Fruit fly (Drosophila melanogaster): ENCODE data around the gene per.

per gene

dm6 chrX:2647472-2647883, 37.9 kb upstream of the per start (continued):
- TF ChIP-seq salr (GFP tag; optimal IDR thresholded peaks at IDR 0.05) (peak; percentile 66 to 86), svp (GFP tag) (peak; percentile 93), fkh (GFP tag; optimal IDR thresholded peaks at IDR 0.05) (no peak), CG9139 (GFP tag; optimal IDR thresholded peaks at IDR 0.05) (peak; percentile 76), eg (GFP tag; IDR thresholded peaks at IDR 0.05) (peak; percentile 89), pdm3 (GFP tag; optimal IDR thresholded peaks at IDR 0.05) (peak; percentile 92), Eip78C (GFP tag) (peak; percentile 97), cyc (GFP tag; optimal IDR thresholded peaks at IDR 0.05) (peak; percentile 89), CG7368 (GFP tag; optimal IDR thresholded peaks at IDR 0.05) (peak; percentile 91), Smox (GFP tag; optimal IDR thresholded peaks at IDR 0.05) (peak; percentile 86), CG10669 (GFP tag; optimal IDR thresholded peaks at IDR 0.05) (peak; percentile 92), CG3032 (tag; optimal IDR thresholded peaks at IDR 0.05) (peak; percentile 91), Hr38 (GFP tag; optimal IDR thresholded peaks at IDR 0.05) (no peak), CG8319 (GFP tag; optimal IDR thresholded peaks at IDR 0.05) (peak; percentile 87), CG11294 (GFP tag; IDR thresholded peaks at IDR 0.05) (peak; percentile 80), Blimp-1 (GFP tag; optimal IDR thresholded peaks at IDR 0.05) (peak; percentile 68), Sox102F (GFP tag; optimal IDR thresholded peaks at IDR 0.05) (peak; percentile 89), dsx (GFP tag; optimal IDR thresholded peaks at IDR 0.05; ENCODE audit: poor library complexity, severe bottlenecking) (peak; percentile 83), vri (GFP tag; optimal IDR thresholded peaks at IDR 0.05) (peak; percentile 82), CG8632 (GFP tag; optimal IDR thresholded peaks at IDR 0.05) (peak; percentile 85), acj6 (GFP tag; optimal IDR thresholded peaks at IDR 0.05) (peak; percentile 89), Eip75B (GFP tag; optimal IDR thresholded peaks at IDR 0.05) (peak; percentile 92), CG32006 (GFP tag; optimal IDR thresholded peaks at IDR 0.05) (peak; percentile 88), Ets21C (GFP tag; optimal IDR thresholded peaks at IDR 0.05) (peak; percentile 82), CG11902 (GFP tag; optimal IDR thresholded peaks at IDR 0.05) (peak; percentile 76), CG34406 (GFP tag; optimal IDR thresholded peaks at IDR 0.05) (peak; percentile 84), CG6854 (GFP tag; optimal IDR thresholded peaks at IDR 0.05) (peak; percentile 85), topi (GFP tag; optimal IDR thresholded peaks at IDR 0.05) (peak; percentile 92)

DNA sequence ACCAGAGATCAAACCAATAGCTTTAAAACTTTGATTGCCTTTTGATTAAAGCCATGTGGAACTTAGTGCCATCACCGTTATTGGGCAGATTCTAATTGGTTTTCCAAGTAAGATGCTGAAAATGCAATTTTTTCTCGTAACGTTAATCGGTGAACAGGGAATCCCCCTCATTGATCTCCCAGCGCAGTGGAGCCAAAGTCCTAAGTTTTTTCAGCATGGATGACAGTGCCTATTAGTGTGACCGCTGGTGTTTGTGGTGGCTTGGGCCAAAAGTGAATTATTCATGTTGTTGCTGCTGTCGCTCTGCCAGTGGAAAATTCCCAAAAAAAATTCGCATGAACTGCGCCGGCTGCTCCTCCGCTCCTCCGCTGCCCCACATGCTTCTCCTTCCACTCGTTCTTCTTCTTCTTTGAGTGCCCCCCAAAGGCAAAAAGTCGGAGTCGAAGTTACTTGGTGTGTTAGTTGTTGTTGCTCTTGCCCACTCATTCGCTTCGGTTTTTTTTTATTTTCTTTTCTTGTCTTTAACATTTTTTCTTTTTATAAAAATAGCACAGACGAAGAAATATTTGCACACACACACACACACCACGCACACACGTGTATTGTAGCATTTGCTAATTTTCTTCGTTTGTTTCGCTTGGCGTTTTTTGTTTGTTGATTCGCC, 37.3 kb upstream of the per start:
- TF ChIP-seq CG32006 (GFP tag; optimal IDR thresholded peaks at IDR 0.05): peak; percentile 62
- peak; percentile 72 for TF ChIP-seq CG31627 (GFP tag; optimal IDR thresholded peaks at IDR 0.05)
- TF ChIP-seq CG8319 (GFP tag; optimal IDR thresholded peaks at IDR 0.05): peak; percentile 34
- TF ChIP-seq Gug (GFP tag; IDR thresholded peaks at IDR 0.05): peak; percentile 73
- peak; percentile 45 for TF ChIP-seq Sox15 (GFP tag; optimal IDR thresholded peaks at IDR 0.05)
- TF ChIP-seq eg (GFP tag; IDR thresholded peaks at IDR 0.05): peak; percentile 34
- peak; percentile 26 for TF ChIP-seq Eip75B (GFP tag; optimal IDR thresholded peaks at IDR 0.05)
- TF ChIP-seq Sox102F (GFP tag; optimal IDR thresholded peaks at IDR 0.05): peak; percentile 49
- peak; percentile 83 for TF ChIP-seq CG15336 (GFP tag; IDR thresholded peaks at IDR 0.05)
- peak; percentile 71 for TF ChIP-seq Met (GFP tag; optimal IDR thresholded peaks at IDR 0.05)
- TF ChIP-seq CG1621 (tag; optimal IDR thresholded peaks at IDR 0.05): peak; percentile 44
- peak; percentile 73 for TF ChIP-seq Eip78C (GFP tag)
- TF ChIP-seq CG10631 (GFP tag; optimal IDR thresholded peaks at IDR 0.05): peak; percentile 21
- peak; percentile 24 for TF ChIP-seq Blimp-1 (GFP tag; optimal IDR thresholded peaks at IDR 0.05)
- TF ChIP-seq Sox14 (GFP tag; optimal IDR thresholded peaks at IDR 0.05): peak; percentile 50
- no peak for TF ChIP-seq CG9139 (GFP tag; optimal IDR thresholded peaks at IDR 0.05)
- TF ChIP-seq Hr39 (GFP tag; optimal IDR thresholded peaks at IDR 0.05): peak; percentile 81
- TF ChIP-seq dsx (GFP tag; optimal IDR thresholded peaks at IDR 0.05; ENCODE audit: poor library complexity, severe bottlenecking): no peak
- peak; percentile 57 for TF ChIP-seq pdm3 (GFP tag; optimal IDR thresholded peaks at IDR 0.05)
- TF ChIP-seq CG10669 (GFP tag; optimal IDR thresholded peaks at IDR 0.05): peak; percentile 43
- no peak for TF ChIP-seq CG4318 (GFP tag; optimal IDR thresholded peaks at IDR 0.05)
- TF ChIP-seq esn (GFP tag; optimal IDR thresholded peaks at IDR 0.05): peak; percentile 15
- TF ChIP-seq cyc (GFP tag; optimal IDR thresholded peaks at IDR 0.05): peak; percentile 62
- no peak for TF ChIP-seq fd85E (GFP tag; optimal IDR thresholded peaks at IDR 0.05)
- no peak for TF ChIP-seq spab (GFP tag; optimal IDR thresholded peaks at IDR 0.05)
- peak; percentile 15 for TF ChIP-seq CG6163 (GFP tag; IDR thresholded peaks at IDR 0.05)
- TF ChIP-seq OdsH (GFP tag; optimal IDR thresholded peaks at IDR 0.05): peak; percentile 60
- TF ChIP-seq dac (GFP tag; optimal IDR thresholded peaks at IDR 0.05): peak; percentile 66
- TF ChIP-seq CG8632 (GFP tag; optimal IDR thresholded peaks at IDR 0.05): peak; percentile 37
- TF ChIP-seq CG6854 (GFP tag; optimal IDR thresholded peaks at IDR 0.05): peak; percentile 0
- TF ChIP-seq ss (GFP tag; optimal IDR thresholded peaks at IDR 0.05): peak; percentile 19 to 57
- peak; percentile 57 for TF ChIP-seq Smox (GFP tag; optimal IDR thresholded peaks at IDR 0.05)
- TF ChIP-seq Eip93F (GFP tag; optimal IDR thresholded peaks at IDR 0.05): peak; percentile 66
- peak; percentile 60 for TF ChIP-seq vri (GFP tag; optimal IDR thresholded peaks at IDR 0.05)
- TF ChIP-seq fd59A (GFP tag; optimal IDR thresholded peaks at IDR 0.05): peak; percentile 30
